Fruit fly (Drosophila melanogaster): Measurements from ENCODE around the gene CG4080.
A peak's percentile ranks its signal among the peaks of the same experiment; 100 is the strongest.

Gene CG4080

DNA sequence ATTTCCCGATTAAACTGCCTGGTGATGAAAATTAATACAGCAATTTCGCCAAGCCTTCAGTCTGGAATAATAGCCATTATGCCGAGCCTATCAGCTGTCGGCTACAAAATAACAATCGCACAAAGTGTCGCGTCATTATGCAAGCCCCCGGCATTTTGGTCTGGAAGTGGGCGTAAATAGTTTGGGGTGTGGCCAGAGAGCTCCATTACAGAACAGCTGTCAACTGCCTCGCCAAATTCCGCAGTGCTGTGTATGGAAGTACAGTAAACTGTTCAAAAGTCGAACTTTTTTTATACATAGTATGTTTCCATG lies 21.7 kb upstream of the CG4080 start:
- no peak for TF ChIP-seq shn (GFP tag; optimal IDR thresholded peaks at IDR 0.05)
- no peak for TF ChIP-seq chn (GFP tag; optimal IDR thresholded peaks at IDR 0.05)
- TF ChIP-seq CG8388 (GFP tag; optimal IDR thresholded peaks at IDR 0.05): no peak
- no peak for TF ChIP-seq rib (GFP tag; IDR thresholded peaks at IDR 0.05)
- no peak for TF ChIP-seq CG14860 (GFP tag; IDR thresholded peaks at IDR 0.05; ENCODE audit: partially characterized antibody)
- no peak for TF ChIP-seq CG8089 (GFP tag; optimal IDR thresholded peaks at IDR 0.05)
- TF ChIP-seq CG34422 (GFP tag; IDR thresholded peaks at IDR 0.05): no peak
- TF ChIP-seq CG4854 (GFP tag; optimal IDR thresholded peaks at IDR 0.05): no peak
- no peak for TF ChIP-seq oc (tag; optimal IDR thresholded peaks at IDR 0.05)
- TF ChIP-seq en (GFP tag; optimal IDR thresholded peaks at IDR 0.05): no peak
- TF ChIP-seq repo (GFP tag; optimal IDR thresholded peaks at IDR 0.05): no peak
- TF ChIP-seq Pdp1 (GFP tag; optimal IDR thresholded peaks at IDR 0.05): peak in 1 of 2 experiments; percentile 52
- TF ChIP-seq ssp (GFP tag; IDR thresholded peaks at IDR 0.05): no peak
- no peak for TF ChIP-seq CG10209 (GFP tag; optimal IDR thresholded peaks at IDR 0.05)
- no peak for TF ChIP-seq lilli (GFP tag; optimal IDR thresholded peaks at IDR 0.05)
- TF ChIP-seq lov (optimal IDR thresholded peaks at IDR 0.05): no peak
- no peak for TF ChIP-seq lov (GFP tag; IDR thresholded peaks at IDR 0.05)
- TF ChIP-seq grau (tag; optimal IDR thresholded peaks at IDR 0.05): peak; percentile 39

DNA sequence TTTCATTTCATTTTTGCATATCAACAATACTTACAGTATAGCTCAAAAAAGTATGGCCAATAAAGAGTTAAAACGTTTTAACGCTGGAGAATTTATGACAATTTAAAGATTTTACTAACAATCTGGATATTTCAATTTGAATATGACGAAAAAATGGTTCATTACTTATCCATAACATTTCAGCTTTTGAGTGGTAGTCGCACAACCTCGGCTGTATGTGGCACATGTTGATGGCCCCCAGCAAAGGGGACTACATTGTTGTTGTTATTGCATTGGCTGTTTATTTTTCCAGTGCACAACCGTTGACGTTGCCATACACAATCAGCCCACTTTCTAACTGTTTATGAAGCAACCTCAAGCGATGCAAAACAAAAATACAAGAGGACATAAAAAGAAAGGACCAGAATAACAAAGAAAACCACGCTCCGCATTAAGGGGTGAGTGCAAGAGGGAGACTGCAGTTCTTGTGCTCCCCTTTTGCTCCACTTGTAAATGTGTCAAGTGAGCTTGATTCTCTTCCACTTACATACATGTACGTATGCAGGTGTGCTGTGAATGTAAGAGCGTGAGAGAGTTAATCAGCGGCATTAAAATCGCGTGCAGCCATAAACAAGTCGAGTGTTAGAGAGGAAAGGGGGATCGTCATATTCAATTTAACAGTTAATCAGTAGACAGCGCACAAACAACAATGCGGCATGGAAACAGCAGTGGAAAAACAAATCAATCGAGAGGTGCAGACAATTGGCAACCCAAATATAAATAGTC lies 21.2 kb upstream of the CG4080 start:
- peak; percentile 82 for TF ChIP-seq corto (GFP tag; optimal IDR thresholded peaks at IDR 0.05)
- TF ChIP-seq CG7786 (GFP tag; optimal IDR thresholded peaks at IDR 0.05): peak; percentile 12
- peak; percentile 24; the same call in 2 of the 3 replicates for TF ChIP-seq CG14050 (GFP tag; IDR thresholded peaks at IDR 0.05)
- peak; percentile 4 for TF ChIP-seq CG12744 (GFP tag; optimal IDR thresholded peaks at IDR 0.05)
- TF ChIP-seq slbo (GFP tag; IDR thresholded peaks at IDR 0.05): peak; percentile 38
- TF ChIP-seq CG32532 (GFP tag; IDR thresholded peaks at IDR 0.05): peak; percentile 14; the same call in 1 of the 2 replicates
- TF ChIP-seq Blimp-1 (GFP tag; optimal IDR thresholded peaks at IDR 0.05): peak; percentile 49
- no peak for TF ChIP-seq CG17802 (tag; optimal IDR thresholded peaks at IDR 0.05)
- no peak for TF ChIP-seq CG6654 (GFP tag; optimal IDR thresholded peaks at IDR 0.05)
- TF ChIP-seq lab (GFP tag; optimal IDR thresholded peaks at IDR 0.05): peak; percentile 68
- no peak for TF ChIP-seq amos (GFP tag; IDR thresholded peaks at IDR 0.05; ENCODE audit: partially characterized antibody)
- peak; percentile 65 for TF ChIP-seq vvl (GFP tag; IDR thresholded peaks at IDR 0.05)
- TF ChIP-seq CoRest (tag; optimal IDR thresholded peaks at IDR 0.05): peak; percentile 38
- TF ChIP-seq danr (GFP tag; IDR thresholded peaks at IDR 0.05): no peak
- no peak for TF ChIP-seq CG10321 (GFP tag; IDR thresholded peaks at IDR 0.05)
- peak; percentile 25 for TF ChIP-seq CrebB (tag; optimal IDR thresholded peaks at IDR 0.05)
- no peak for TF ChIP-seq Nf-YC (tag; optimal IDR thresholded peaks at IDR 0.05)
- TF ChIP-seq Rx (GFP tag; IDR thresholded peaks at IDR 0.05): peak; percentile 34; the same call in 1 of the 2 replicates
- no peak for TF ChIP-seq fu2 (GFP tag; optimal IDR thresholded peaks at IDR 0.05)
- 0 out of 2 replicates have a peak, but pooled peaks have one; percentile 16 for TF ChIP-seq ssp (GFP tag; IDR thresholded peaks at IDR 0.05)
- TF ChIP-seq fd96Cb (tag; optimal IDR thresholded peaks at IDR 0.05): peak; percentile 39
- TF ChIP-seq CG8924 (tag; optimal IDR thresholded peaks at IDR 0.05): peak; percentile 40
- no peak for TF ChIP-seq CG32767 (GFP tag; IDR thresholded peaks at IDR 0.05)
- TF ChIP-seq nmo (GFP tag; optimal IDR thresholded peaks at IDR 0.05): peak; percentile 46
- no peak for TF ChIP-seq Dek (tag; optimal IDR thresholded peaks at IDR 0.05)
- TF ChIP-seq bsh (GFP tag; optimal IDR thresholded peaks at IDR 0.05): peak; percentile 50 to 86
- peak; percentile 30 for TF ChIP-seq Meics (GFP tag; optimal IDR thresholded peaks at IDR 0.05)
- TF ChIP-seq CG11504 (tag; optimal IDR thresholded peaks at IDR 0.05): peak; percentile 76
- TF ChIP-seq phol (tag; optimal IDR thresholded peaks at IDR 0.05): peak; percentile 41
- peak; percentile 75 for TF ChIP-seq row (GFP tag; IDR thresholded peaks at IDR 0.05)
- TF ChIP-seq NfI (GFP tag; optimal IDR thresholded peaks at IDR 0.05): peak; percentile 51
- TF ChIP-seq ash1 (GFP tag; optimal IDR thresholded peaks at IDR 0.05): no peak

Data from whole organism, embryonic.